Fruit fly (Drosophila melanogaster): ENCODE measurements around the gene CG17154.

DNA sequence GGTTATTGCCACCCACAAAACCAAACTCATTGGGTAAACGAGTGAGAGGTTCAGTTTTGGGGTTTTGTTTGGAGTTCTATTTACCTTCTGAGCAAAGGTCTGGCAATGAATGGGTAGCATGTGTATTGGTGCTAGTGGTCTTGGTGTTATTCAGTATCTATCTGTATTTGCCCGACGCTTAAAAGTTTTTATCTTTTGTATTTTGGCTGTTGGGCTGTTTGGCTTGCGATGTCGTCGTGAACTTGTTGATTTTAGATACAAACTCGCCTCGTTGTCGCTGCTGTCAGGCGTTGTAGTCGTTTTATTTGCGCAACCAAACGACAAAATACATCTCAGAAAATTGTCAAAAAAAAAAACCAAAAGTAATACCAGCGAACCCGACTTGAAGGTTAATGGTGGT lies 43.0 kb upstream of the CG17154 start:
- TF ChIP-seq Met (GFP tag; optimal IDR thresholded peaks at IDR 0.05) (no peak), Gug (GFP tag; IDR thresholded peaks at IDR 0.05) (no peak), CG10669 (GFP tag; optimal IDR thresholded peaks at IDR 0.05) (no peak), Sox14 (GFP tag; optimal IDR thresholded peaks at IDR 0.05) (no peak), lz (GFP tag; optimal IDR thresholded peaks at IDR 0.05) (no peak), CG34406 (GFP tag; optimal IDR thresholded peaks at IDR 0.05) (no peak), Blimp-1 (GFP tag; optimal IDR thresholded peaks at IDR 0.05) (no peak), fkh (GFP tag; optimal IDR thresholded peaks at IDR 0.05) (peak; percentile 95), CG7368 (GFP tag; optimal IDR thresholded peaks at IDR 0.05) (no peak), CG10631 (GFP tag; optimal IDR thresholded peaks at IDR 0.05) (no peak), Ets21C (GFP tag; optimal IDR thresholded peaks at IDR 0.05) (no peak), svp (GFP tag) (no peak), pdm3 (GFP tag; optimal IDR thresholded peaks at IDR 0.05) (no peak)

All from whole organism, prepupa.